Fruit fly (Drosophila melanogaster) whole organism, wandering third instar larva: Measurements from ENCODE around the gene ZnT77C.

Source experiments
- Abd-B ChIP-seq: fragments of >200 bp; optimal IDR thresholded peaks from 2 replicates; lab custom pipeline; 2017; ENCODE audit warnings: missing biosample characterization, missing genetic modification characterization
- CG32264 ChIP-seq: fragments of 200-800 bp; sonication (Bioruptor generic); optimal IDR thresholded peaks from 2 replicates; lab custom pipeline; 2016; ENCODE audit warnings: missing biosample characterization, missing genetic modification characterization
- CG9705 ChIP-seq: fragments of 200-800 bp; sonication (Bioruptor generic); optimal IDR thresholded peaks from 2 replicates; lab custom pipeline; 2018; ENCODE audit warnings: missing biosample characterization, mild to moderate bottlenecking, missing genetic modification characterization
- CrebA ChIP-seq: fragments of 200-800 bp; sonication (Bioruptor generic); optimal IDR thresholded peaks from 2 replicates; lab custom pipeline; 2016; ENCODE audit warnings: missing biosample characterization, mild to moderate bottlenecking, missing genetic modification characterization, borderline replicate concordance
- Dfd ChIP-seq: fragments of >200 bp; optimal IDR thresholded peaks from 2 replicates; lab custom pipeline; 2017; ENCODE audit warnings: missing biosample characterization, missing genetic modification characterization
- Dif ChIP-seq: fragments of 200-275, 200-300 bp; sonication (Bioruptor generic); optimal IDR thresholded peaks from 2 replicates; lab custom pipeline; 2018; ENCODE audit warnings: missing biosample characterization, missing genetic modification characterization; ENCODE audit not compliant: partially characterized antibody
- GATAd ChIP-seq: sonication (Bioruptor generic); optimal IDR thresholded peaks from 2 replicates; lab custom pipeline; 2016; ENCODE audit warnings: missing biosample characterization, missing genetic modification characterization
- HLH106 ChIP-seq: fragments of 200-800 bp; optimal IDR thresholded peaks from 3 replicates; lab custom pipeline; 2019; ENCODE audit warnings: missing biosample characterization, mild to moderate bottlenecking, missing genetic modification characterization, moderate library complexity
- Hnf4 ChIP-seq: fragments of 200-800 bp; sonication (Bioruptor generic); optimal IDR thresholded peaks from 2 replicates; lab custom pipeline; 2016; ENCODE audit warnings: missing biosample characterization, mild to moderate bottlenecking, missing genetic modification characterization
- Hr78 ChIP-seq: fragments of >200 bp; optimal IDR thresholded peaks from 2 replicates; lab custom pipeline; 2017; ENCODE audit warnings: missing biosample characterization, missing genetic modification characterization
- Hr83 ChIP-seq: fragments of 200-300 bp; sonication (Bioruptor generic); optimal IDR thresholded peaks from 2 replicates; lab custom pipeline; 2016; ENCODE audit warnings: missing biosample characterization, mild to moderate bottlenecking, missing genetic modification characterization, moderate library complexity; ENCODE audit not compliant: poor library complexity, severe bottlenecking
- Jra ChIP-seq: sonication (Bioruptor generic); optimal IDR thresholded peaks from 2 replicates; lab custom pipeline; 2016; ENCODE audit warnings: missing biosample characterization, missing genetic modification characterization
- Myc ChIP-seq: fragments of >200 bp; optimal IDR thresholded peaks from 2 replicates; lab custom pipeline; 2017
- N ChIP-seq: fragments of >200 bp; optimal IDR thresholded peaks from 2 replicates; lab custom pipeline; 2018; ENCODE audit warnings: missing biosample characterization, missing external identifiers, missing genetic modification characterization
- OdsH ChIP-seq: fragments of 200-800 bp; sonication (Bioruptor generic); optimal IDR thresholded peaks from 2 replicates; lab custom pipeline; 2016; ENCODE audit warnings: missing biosample characterization, mild to moderate bottlenecking, missing genetic modification characterization
- Rel ChIP-seq, 2 experiments: fragments of 200-800 bp; sonication (Bioruptor generic) in 1 of 2; optimal IDR thresholded peaks; 2 replicates in 1 of 2; 3 replicates in 1 of 2; lab custom pipeline; 2016 to 2019; ENCODE audit warnings: mild to moderate bottlenecking in 2 of 2, missing biosample characterization in 2 of 2, missing genetic modification characterization in 2 of 2, moderate library complexity in 1 of 2
- Sp1 ChIP-seq: fragments of 200-800 bp; sonication (Bioruptor generic); optimal IDR thresholded peaks from 3 replicates; lab custom pipeline; 2019; ENCODE audit warnings: missing biosample characterization, mild to moderate bottlenecking, missing genetic modification characterization, moderate library complexity
- Vsx2 ChIP-seq: fragments of 200-300, 225-300 bp; sonication (Bioruptor generic); optimal IDR thresholded peaks from 2 replicates; lab custom pipeline; 2018; ENCODE audit warnings: missing biosample characterization, missing genetic modification characterization; ENCODE audit not compliant: partially characterized antibody
- br ChIP-seq: fragments of 200-800 bp; sonication (Bioruptor generic); optimal IDR thresholded peaks from 2 replicates; lab custom pipeline; 2016; ENCODE audit warnings: missing biosample characterization, missing genetic modification characterization
- brk ChIP-seq: fragments of 200-800 bp; sonication (Bioruptor generic); optimal IDR thresholded peaks from 2 replicates; lab custom pipeline; 2016; ENCODE audit warnings: missing biosample characterization, mild to moderate bottlenecking, missing genetic modification characterization
- dl ChIP-seq, 2 experiments: fragments of 175-275, 200-275 bp in 1 of 2; fragments of 200-275 bp in 1 of 2; sonication (Bioruptor generic); optimal IDR thresholded peaks; lab custom pipeline; 2018; ENCODE audit warnings: mild to moderate bottlenecking in 2 of 2, missing biosample characterization in 2 of 2, missing genetic modification characterization in 2 of 2, moderate library complexity in 2 of 2; ENCODE audit not compliant: partially characterized antibody in 2 of 2, insufficient read depth in 1 of 2
- dmrt93B ChIP-seq: fragments of 200-800 bp; sonication (Bioruptor generic); optimal IDR thresholded peaks from 2 replicates; lab custom pipeline; 2018; ENCODE audit warnings: missing biosample characterization, mild to moderate bottlenecking, missing genetic modification characterization
- dsf ChIP-seq: sonication (Bioruptor generic); optimal IDR thresholded peaks from 2 replicates; lab custom pipeline; 2016; ENCODE audit warnings: missing biosample characterization, missing genetic modification characterization, borderline replicate concordance
- ey ChIP-seq: fragments of 200-800 bp; sonication (Bioruptor generic); optimal IDR thresholded peaks from 2 replicates; lab custom pipeline; 2016; ENCODE audit warnings: missing biosample characterization, missing genetic modification characterization
- foxo ChIP-seq, 2 experiments: fragments of 200-800 bp; sonication (Bioruptor generic); optimal IDR thresholded peaks; 2 replicates in 1 of 2; 3 replicates in 1 of 2; lab custom pipeline; 2016 to 2017; ENCODE audit warnings: missing biosample characterization in 2 of 2, missing genetic modification characterization in 2 of 2
- fru ChIP-seq: fragments of 200-800 bp; sonication (Bioruptor generic); optimal IDR thresholded peaks from 3 replicates; lab custom pipeline; 2016; ENCODE audit warnings: missing biosample characterization, mild to moderate bottlenecking, missing genetic modification characterization
- h ChIP-seq: fragments of 200-800 bp; sonication (Bioruptor generic); optimal IDR thresholded peaks from 3 replicates; lab custom pipeline; 2016; ENCODE audit warnings: missing biosample characterization, mild to moderate bottlenecking, missing genetic modification characterization
- jim ChIP-seq: fragments of 175-275, 200-325 bp; sonication (Bioruptor generic); optimal IDR thresholded peaks from 2 replicates; lab custom pipeline; 2016; ENCODE audit warnings: missing biosample characterization, mild to moderate bottlenecking, missing genetic modification characterization
- lola ChIP-seq: fragments of >200 bp; optimal IDR thresholded peaks from 2 replicates; lab custom pipeline; 2017; ENCODE audit warnings: missing biosample characterization, missing genetic modification characterization
- pan ChIP-seq: fragments of >200 bp; optimal IDR thresholded peaks from 2 replicates; lab custom pipeline; 2017
- psq ChIP-seq: fragments of 200-800 bp; sonication (Bioruptor generic); optimal IDR thresholded peaks from 3 replicates; lab custom pipeline; 2017; ENCODE audit warnings: missing biosample characterization, mild to moderate bottlenecking, missing genetic modification characterization, moderate library complexity
- rgr ChIP-seq: fragments of 200-800 bp; sonication (Bioruptor generic); optimal IDR thresholded peaks from 3 replicates; lab custom pipeline; 2016; ENCODE audit warnings: missing biosample characterization, mild to moderate bottlenecking, missing genetic modification characterization
- sage ChIP-seq: fragments of 200-800 bp; sonication (Bioruptor generic); optimal IDR thresholded peaks from 2 replicates; lab custom pipeline; 2016; ENCODE audit warnings: missing biosample characterization, mild to moderate bottlenecking, missing genetic modification characterization
- sv ChIP-seq: fragments of 200-800 bp; sonication (Bioruptor generic); optimal IDR thresholded peaks from 3 replicates; lab custom pipeline; 2016; ENCODE audit warnings: missing biosample characterization, missing genetic modification characterization
- tai ChIP-seq: sonication (Bioruptor generic); optimal IDR thresholded peaks from 2 replicates; lab custom pipeline; 2016; ENCODE audit warnings: missing biosample characterization, missing genetic modification characterization
- usp ChIP-seq: fragments of >200 bp; optimal IDR thresholded peaks from 2 replicates; lab custom pipeline; 2017; ENCODE audit warnings: missing biosample characterization, missing genetic modification characterization
- woc ChIP-seq: sonication (Bioruptor generic); optimal IDR thresholded peaks from 2 replicates; lab custom pipeline; 2016; ENCODE audit warnings: missing biosample characterization, mild to moderate bottlenecking, missing genetic modification characterization

The ZnT77C gene

DNA sequence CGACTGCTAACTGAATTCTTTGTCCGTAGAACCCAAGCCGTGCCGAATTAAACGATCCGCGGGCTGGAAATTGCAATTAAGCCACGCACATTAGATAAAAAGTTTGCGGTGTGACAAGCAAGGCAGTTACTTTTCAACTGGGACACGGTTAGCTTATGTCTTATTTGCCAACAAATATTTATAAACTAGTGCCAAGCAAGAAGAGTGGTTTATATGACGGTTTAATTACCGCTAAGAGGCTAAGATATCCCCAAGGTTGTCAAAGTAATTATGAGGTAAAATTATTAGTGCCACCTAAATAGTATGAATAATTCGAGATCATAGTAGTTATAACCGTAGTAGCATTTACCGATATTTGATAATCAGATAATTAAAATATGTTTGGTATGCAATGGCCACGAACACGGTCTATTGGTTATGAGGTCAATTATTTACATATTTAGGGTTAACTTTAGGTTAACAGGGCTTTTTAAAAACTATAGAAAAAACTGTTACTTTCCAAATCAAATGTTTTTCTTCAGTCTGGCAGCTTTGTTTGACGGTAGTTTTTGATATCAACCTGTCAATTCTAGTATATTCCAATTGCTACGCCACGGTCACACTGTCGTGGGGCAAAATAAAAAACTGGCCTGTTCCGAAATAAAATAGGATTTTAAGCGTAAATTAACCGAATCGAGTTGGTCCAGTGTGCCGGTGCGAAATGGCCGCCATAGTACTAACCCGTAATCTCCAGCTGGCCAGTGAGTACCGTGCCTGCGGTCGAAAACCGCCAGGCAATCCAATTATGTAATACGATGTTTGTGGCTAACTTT, at the start of gene ZnT77C:
ZnT77C (minus strand) TSS at position 142 of the 812 bp plus-strand sequence.
- TF ChIP-seq Hnf4 (GFP tag; lab: Kevin White, UChicago) (no peak), Rel (GFP tag; optimal IDR thresholded peaks at IDR 0.05; lab: Kevin White, UChicago) (no peak), Rel (tag; optimal IDR thresholded peaks at IDR 0.05; lab: Kevin White, UChicago) (peak; percentile 31), ey (GFP tag; lab: Kevin White, UChicago) (no peak), sv (GFP tag; lab: Kevin White, UChicago) (no peak), Sp1 (no peak), tai (no peak), fru (GFP tag; lab: Kevin White, UChicago) (no peak)

DNA sequence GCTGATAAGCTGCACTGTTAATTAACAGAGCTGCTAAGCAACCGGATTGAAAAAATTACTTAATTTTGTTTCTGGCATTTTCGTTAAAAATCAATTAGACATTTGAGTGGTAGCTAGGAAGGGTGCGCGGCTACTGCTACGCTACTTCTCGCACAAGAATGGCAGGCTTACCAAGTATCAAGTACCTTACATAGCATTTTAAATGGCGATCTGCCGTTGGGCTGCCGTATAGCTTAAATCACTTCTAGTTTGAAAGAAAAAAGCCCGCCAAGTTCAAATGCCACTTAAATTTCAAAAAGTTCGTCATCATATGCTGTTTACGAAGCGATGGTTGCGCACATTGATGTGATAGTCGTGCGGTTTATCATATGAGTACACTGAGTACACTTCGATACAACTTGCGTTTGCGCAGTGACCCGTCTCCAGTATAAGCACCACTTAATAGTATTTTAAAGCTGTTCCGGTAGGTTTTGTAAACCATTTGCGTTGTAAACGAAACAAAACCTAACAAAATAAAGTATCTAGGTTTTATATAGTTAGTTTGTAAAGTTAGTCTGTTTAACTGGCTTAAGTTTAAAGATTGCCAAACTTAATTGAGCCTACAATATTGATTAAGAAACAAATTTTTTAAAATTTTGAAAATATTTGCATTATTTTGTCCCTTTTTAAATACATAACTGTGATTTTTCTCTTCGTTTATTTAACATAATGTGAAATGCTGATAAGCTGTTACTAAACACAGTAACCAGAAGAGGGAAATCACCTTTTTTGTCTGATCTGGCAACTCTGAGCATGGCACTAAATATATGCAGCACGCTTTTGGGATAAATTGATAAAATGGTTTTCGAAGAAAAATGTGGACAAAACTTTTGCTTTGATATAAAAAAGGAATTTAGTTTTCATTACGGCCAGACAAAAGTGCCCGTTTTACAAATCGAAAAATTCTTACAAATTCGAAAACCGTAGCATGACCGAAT, 46.5 kb upstream of the ZnT77C start:
- TF ChIP-seq dl (GFP tag; optimal IDR thresholded peaks at IDR 0.05; lab: Kevin White, UChicago; ENCODE audit: insufficient read depth in 1 of 2, partially characterized antibody in 2 of 2) (no peak), Hr78 (GFP tag; lab: Kevin White, UChicago) (no peak), CG32264 (no peak), Myc (lab: Kevin White, UChicago) (peak; percentile 65), pan (lab: Kevin White, UChicago) (no peak), HLH106 (tag; lab: Kevin White, UChicago) (no peak), Vsx2 (peak; percentile 62), brk (GFP tag; lab: Kevin White, UChicago) (peak; percentile 12), Hr83 (no peak), Dif (no peak), ey (GFP tag; lab: Kevin White, UChicago) (no peak), Jra (GFP tag; lab: Kevin White, UChicago) (no peak), N (peak; percentile 35), Sp1 (no peak), lola (GFP tag; lab: Kevin White, UChicago) (no peak), rgr (GFP tag; lab: Kevin White, UChicago) (no peak)

dm6 chr3L:20540182-20540974, 45.7 kb upstream of the ZnT77C start, which contains the start of gene Rcd2:
Gene Rcd2, minus strand, starts transcription at chr3L:20540417.
- TF ChIP-seq jim (GFP tag; lab: Kevin White, UChicago) (peak; percentile 2), woc (GFP tag; lab: Kevin White, UChicago) (peak; percentile 66), brk (GFP tag; lab: Kevin White, UChicago) (peak; percentile 62), Rel (GFP tag; optimal IDR thresholded peaks at IDR 0.05; lab: Kevin White, UChicago) (peak; percentile 3), Rel (tag; optimal IDR thresholded peaks at IDR 0.05; lab: Kevin White, UChicago) (no peak), Jra (GFP tag; lab: Kevin White, UChicago) (no peak), sage (GFP tag; lab: Kevin White, UChicago) (peak; percentile 40), N (no peak), dsf (no peak), Dif (peak; percentile 65), Sp1 (peak; percentile 80), ey (GFP tag; lab: Kevin White, UChicago) (peak; percentile 50), Vsx2 (no peak), Hr83 (peak; percentile 50), br (GFP tag; lab: Kevin White, UChicago) (peak; percentile 60), Myc (lab: Kevin White, UChicago) (no peak), Abd-B (GFP tag; lab: Kevin White, UChicago) (no peak), usp (GFP tag; lab: Kevin White, UChicago) (no peak), Dfd (no peak), GATAd (GFP tag; lab: Kevin White, UChicago) (no peak), Hnf4 (GFP tag; lab: Kevin White, UChicago) (peak; percentile 29), foxo (GFP tag; optimal IDR thresholded peaks at IDR 0.05; lab: Kevin White, UChicago) (peak in 1 of 2 experiments; percentile 67), pan (lab: Kevin White, UChicago) (no peak), dmrt93B (GFP tag; lab: Kevin White, UChicago) (peak; percentile 24), OdsH (GFP tag; lab: Kevin White, UChicago) (peak; percentile 73), CG32264 (peak; percentile 42), dl (GFP tag; optimal IDR thresholded peaks at IDR 0.05; lab: Kevin White, UChicago; ENCODE audit: insufficient read depth in 1 of 2, partially characterized antibody in 2 of 2) (peak; percentile 35 to 75), Hr78 (GFP tag; lab: Kevin White, UChicago) (no peak), CG9705 (GFP tag; lab: Kevin White, UChicago) (peak; percentile 38), HLH106 (tag; lab: Kevin White, UChicago) (peak; percentile 72), h (GFP tag; lab: Kevin White, UChicago) (peak; percentile 80), CrebA (peak; percentile 79), rgr (GFP tag; lab: Kevin White, UChicago) (peak; percentile 51), fru (GFP tag; lab: Kevin White, UChicago) (peak; percentile 83), sv (GFP tag; lab: Kevin White, UChicago) (peak; percentile 36), psq (GFP tag; lab: Kevin White, UChicago) (peak; percentile 60)
